Fruit fly (Drosophila melanogaster) whole organism, embryonic: ENCODE results near the gene CG42716.

ENCODE experiments used
- Adf1 ChIP-seq: fragments of 200-800 bp; sonication (Bioruptor generic); IDR thresholded peaks from 2 replicates; pipeline ENCODE4 v1.3.6; 2022; ENCODE audit warnings: missing biosample characterization, missing genetic modification characterization
- B-H2 ChIP-seq: fragments of 200-800 bp; sonication (Bioruptor generic); optimal IDR thresholded peaks from 2 replicates; lab custom pipeline; 2018; ENCODE audit warnings: missing biosample characterization, mild to moderate bottlenecking, missing genetic modification characterization
- CG10147 ChIP-seq: fragments of 200-800 bp; sonication (Bioruptor generic); optimal IDR thresholded peaks from 2 replicates; lab custom pipeline; 2019; ENCODE audit warnings: missing biosample characterization, mild to moderate bottlenecking, missing genetic modification characterization, moderate library complexity
- CG10431 ChIP-seq: fragments of 200-800 bp; sonication (Bioruptor generic); optimal IDR thresholded peaks from 3 replicates; lab custom pipeline; 2018; ENCODE audit warnings: missing biosample characterization, mild to moderate bottlenecking, missing genetic modification characterization
- CG10462 ChIP-seq: fragments of 200-800 bp; sonication (Bioruptor generic); optimal IDR thresholded peaks from 2 replicates; lab custom pipeline; 2016; ENCODE audit warnings: missing biosample characterization, missing genetic modification characterization
- CG11085 ChIP-seq: fragments of 200-800 bp; sonication (Bioruptor generic); IDR thresholded peaks from 2 replicates; pipeline ENCODE4 v1.3.6; 2022; ENCODE audit warnings: missing biosample characterization, missing genetic modification characterization
- CG11696 ChIP-seq: fragments of 200-800 bp; sonication (Bioruptor generic); IDR thresholded peaks from 2 replicates; pipeline ENCODE4 v1.3.6; 2022; ENCODE audit warnings: missing biosample characterization, missing genetic modification characterization
- CG13624 ChIP-seq: fragments of 200-800 bp; sonication (Bioruptor generic); optimal IDR thresholded peaks from 2 replicates; lab custom pipeline; 2016; ENCODE audit warnings: missing biosample characterization, missing genetic modification characterization
- CG17829 ChIP-seq: fragments of 200-800 bp; optimal IDR thresholded peaks from 2 replicates; lab custom pipeline; 2019; ENCODE audit warnings: missing biosample characterization, mild to moderate bottlenecking, missing genetic modification characterization, moderate library complexity
- CG2202 ChIP-seq: fragments of 200-800 bp; sonication (Bioruptor generic); optimal IDR thresholded peaks from 2 replicates; lab custom pipeline; 2018; ENCODE audit warnings: missing biosample characterization, mild to moderate bottlenecking, missing genetic modification characterization
- CG2875 ChIP-seq: fragments of 200-800 bp; sonication (Bioruptor generic); optimal IDR thresholded peaks from 2 replicates; lab custom pipeline; 2017; ENCODE audit warnings: missing biosample characterization, mild to moderate bottlenecking, missing genetic modification characterization, missing genetic modification reagents
- CG3407 ChIP-seq: fragments of 200-800 bp; sonication (Bioruptor generic); optimal IDR thresholded peaks from 2 replicates; lab custom pipeline; 2018; ENCODE audit warnings: missing biosample characterization, mild to moderate bottlenecking, missing genetic modification characterization
- CG6272 ChIP-seq: fragments of 200-800 bp; sonication (Bioruptor generic); IDR thresholded peaks from 2 replicates; pipeline ENCODE4 v1.3.6; 2022; ENCODE audit warnings: missing biosample characterization, missing genetic modification characterization
- CG7745 ChIP-seq: fragments of 200-800 bp; sonication (Bioruptor generic); optimal IDR thresholded peaks from 2 replicates; lab custom pipeline; 2018; ENCODE audit warnings: missing biosample characterization, mild to moderate bottlenecking, missing genetic modification characterization, moderate library complexity
- CG8359 ChIP-seq: fragments of 200-800 bp; sonication (Bioruptor generic); optimal IDR thresholded peaks from 2 replicates; lab custom pipeline; 2017; ENCODE audit warnings: missing biosample characterization, mild to moderate bottlenecking, missing genetic modification characterization, borderline replicate concordance
- CrebB ChIP-seq: fragments of 200-800 bp; sonication (Bioruptor generic); optimal IDR thresholded peaks from 3 replicates; lab custom pipeline; 2018; ENCODE audit warnings: missing biosample characterization, mild to moderate bottlenecking, missing genetic modification characterization
- Doc2 ChIP-seq: fragments of 200-800 bp; sonication (Bioruptor generic); IDR thresholded peaks from 2 replicates; pipeline ENCODE4 v1.3.6; 2022; ENCODE audit warnings: missing biosample characterization, missing genetic modification characterization
- Ets97D ChIP-seq: fragments of 200-800 bp; sonication (Bioruptor generic); optimal IDR thresholded peaks from 3 replicates; lab custom pipeline; 2016; ENCODE audit warnings: missing biosample characterization, missing genetic modification characterization
- H2.0 ChIP-seq: fragments of 200-800 bp; sonication (Bioruptor generic); IDR thresholded peaks from 2 replicates; pipeline ENCODE4 v1.3.6; 2022; ENCODE audit warnings: missing biosample characterization, missing genetic modification characterization
- HLH4C ChIP-seq: fragments of 200-800 bp; sonication (Bioruptor generic); IDR thresholded peaks from 3 replicates; pipeline ENCODE4 v1.3.6; 2022; ENCODE audit warnings: missing biosample characterization, missing genetic modification characterization; ENCODE audit not compliant: partially characterized antibody
- Hand ChIP-seq: fragments of 200-800 bp; sonication (Bioruptor generic); optimal IDR thresholded peaks from 2 replicates; lab custom pipeline; 2017; ENCODE audit warnings: mild to moderate bottlenecking, missing biosample characterization, missing genetic modification reagents, missing genetic modification characterization
- Hmx ChIP-seq: fragments of 200-800 bp; sonication (Bioruptor generic); optimal IDR thresholded peaks from 2 replicates; lab custom pipeline; 2016; ENCODE audit warnings: missing biosample characterization, missing genetic modification characterization
- Lpt ChIP-seq: fragments of >200 bp; optimal IDR thresholded peaks from 2 replicates; lab custom pipeline; 2018; ENCODE audit warnings: missing biosample characterization, missing genetic modification characterization
- MTF-1 ChIP-seq: fragments of 200-800 bp; sonication (Bioruptor generic); optimal IDR thresholded peaks from 2 replicates; lab custom pipeline; 2018; ENCODE audit warnings: missing biosample characterization, mild to moderate bottlenecking, missing genetic modification characterization, borderline replicate concordance
- NC2α ChIP-seq: fragments of 200-800 bp; sonication (Bioruptor generic); optimal IDR thresholded peaks from 2 replicates; lab custom pipeline; 2016; ENCODE audit warnings: missing biosample characterization, missing genetic modification characterization
- Nf-YB ChIP-seq: fragments of 200-800 bp; sonication (Bioruptor generic); optimal IDR thresholded peaks from 3 replicates; lab custom pipeline; 2019; ENCODE audit warnings: missing biosample characterization, mild to moderate bottlenecking, missing genetic modification characterization, moderate library complexity
- PHDP ChIP-seq: fragments of 200-800 bp; sonication (Bioruptor generic); optimal IDR thresholded peaks from 3 replicates; lab custom pipeline; 2018; ENCODE audit warnings: missing biosample characterization, mild to moderate bottlenecking, missing genetic modification characterization, moderate library complexity
- Rfx ChIP-seq: fragments of 200-800 bp; sonication (Bioruptor generic); IDR thresholded peaks from 2 replicates; pipeline ENCODE4 v1.3.6; 2022; ENCODE audit warnings: missing biosample characterization, missing genetic modification characterization
- Xrp1 ChIP-seq: fragments of 200-800 bp; sonication (Bioruptor generic); IDR thresholded peaks from 2 replicates; pipeline ENCODE4 v1.3.6; 2022; ENCODE audit warnings: missing biosample characterization, missing genetic modification characterization
- cad ChIP-seq: fragments of >200 bp; optimal IDR thresholded peaks from 2 replicates; lab custom pipeline; 2017; ENCODE audit warnings: missing biosample characterization, missing genetic modification characterization
- chm ChIP-seq: fragments of 200-800 bp; sonication (Bioruptor generic); IDR thresholded peaks from 2 replicates; pipeline ENCODE4 v1.3.6; 2022; ENCODE audit warnings: missing biosample characterization, missing genetic modification characterization
- dan ChIP-seq: fragments of 200-800 bp; sonication (Bioruptor generic); IDR thresholded peaks from 2 replicates; pipeline ENCODE4 v1.3.6; 2022; ENCODE audit warnings: missing biosample characterization, missing genetic modification characterization
- danr ChIP-seq: fragments of 200-800 bp; sonication (Bioruptor generic); IDR thresholded peaks from 2 replicates; pipeline ENCODE4 v1.3.6; 2022; ENCODE audit warnings: missing biosample characterization, missing genetic modification characterization
- dm ChIP-seq: fragments of 200-800 bp; sonication (Bioruptor generic); optimal IDR thresholded peaks from 3 replicates; lab custom pipeline; 2016; ENCODE audit warnings: missing biosample characterization, missing genetic modification characterization
- fd96Cb ChIP-seq: fragments of 200-800 bp; sonication (Bioruptor generic); optimal IDR thresholded peaks from 2 replicates; lab custom pipeline; 2018; ENCODE audit warnings: missing biosample characterization, mild to moderate bottlenecking, missing genetic modification characterization, moderate library complexity
- h ChIP-seq: fragments of >200 bp; optimal IDR thresholded peaks from 2 replicates; lab custom pipeline; 2017
- her ChIP-seq: fragments of 200-800 bp; sonication (Bioruptor generic); optimal IDR thresholded peaks from 2 replicates; lab custom pipeline; 2016; ENCODE audit warnings: missing biosample characterization, missing genetic modification characterization
- lab ChIP-seq: fragments of 200-800 bp; sonication (Bioruptor generic); optimal IDR thresholded peaks from 3 replicates; lab custom pipeline; 2017; ENCODE audit warnings: missing biosample characterization, missing genetic modification characterization, mild to moderate bottlenecking, moderate library complexity, missing genetic modification reagents
- lov ChIP-seq, 2 experiments: fragments of 200-800 bp in 1 of 2; fragments of >200 bp in 1 of 2; sonication (Bioruptor generic) in 1 of 2; IDR thresholded peaks in 1 of 2; optimal IDR thresholded peaks in 1 of 2; 2 replicates in 1 of 2; 3 replicates in 1 of 2; pipeline versions ENCODE4 v1.3.6 to Lab custom; 2017 to 2022; ENCODE audit warnings: missing biosample characterization in 1 of 2, missing genetic modification characterization in 1 of 2
- nau ChIP-seq: fragments of 200-800 bp; sonication (Bioruptor generic); optimal IDR thresholded peaks from 3 replicates; lab custom pipeline; 2017; ENCODE audit warnings: missing biosample characterization, mild to moderate bottlenecking, missing genetic modification characterization, missing genetic modification reagents
- p53 ChIP-seq: fragments of 200-800 bp; sonication (Bioruptor generic); optimal IDR thresholded peaks from 2 replicates; lab custom pipeline; 2016; ENCODE audit warnings: missing biosample characterization, missing genetic modification characterization
- peb ChIP-seq: fragments of 200-800 bp; sonication (Bioruptor generic); IDR thresholded peaks from 2 replicates; pipeline ENCODE4 v1.3.6; 2022; ENCODE audit warnings: missing biosample characterization, missing genetic modification characterization
- pita ChIP-seq: fragments of 200-800 bp; sonication (Bioruptor generic); optimal IDR thresholded peaks from 2 replicates; lab custom pipeline; 2017; ENCODE audit warnings: missing biosample characterization, mild to moderate bottlenecking, missing genetic modification characterization
- pum ChIP-seq: fragments of 200-800 bp; sonication (Bioruptor generic); optimal IDR thresholded peaks from 2 replicates; lab custom pipeline; 2016; ENCODE audit warnings: missing biosample characterization, missing genetic modification characterization
- scrt ChIP-seq: fragments of 200-800 bp; sonication (Bioruptor generic); optimal IDR thresholded peaks from 2 replicates; lab custom pipeline; 2018; ENCODE audit warnings: missing biosample characterization, mild to moderate bottlenecking, missing genetic modification characterization, moderate library complexity
- seq ChIP-seq: fragments of 200-800 bp; sonication (Bioruptor generic); IDR thresholded peaks from 2 replicates; pipeline ENCODE4 v1.3.6; 2022; ENCODE audit warnings: missing biosample characterization, missing genetic modification characterization
- so ChIP-seq: fragments of 200-800 bp; sonication (Bioruptor generic); IDR thresholded peaks from 3 replicates; pipeline ENCODE4 v1.3.6; 2022; ENCODE audit warnings: missing biosample characterization, missing genetic modification characterization
- stc ChIP-seq: fragments of 200-800 bp; sonication (Bioruptor generic); IDR thresholded peaks from 2 replicates; pipeline ENCODE4 v1.3.6; 2022; ENCODE audit warnings: missing biosample characterization, missing genetic modification characterization
- tll ChIP-seq, 2 experiments: fragments of 200-800 bp in 1 of 2; fragments of >200 bp in 1 of 2; sonication (Bioruptor generic) in 1 of 2; optimal IDR thresholded peaks; 2 replicates each; lab custom pipeline; 2017 to 2019; ENCODE audit warnings: missing biosample characterization in 2 of 2, missing genetic modification characterization in 2 of 2, mild to moderate bottlenecking in 1 of 2, moderate library complexity in 1 of 2
- z ChIP-seq: fragments of 200-800 bp; sonication (Bioruptor generic); IDR thresholded peaks from 3 replicates; pipeline ENCODE4 v1.3.6; 2022; ENCODE audit warnings: missing biosample characterization, missing genetic modification characterization

Gene CG42716

DNA sequence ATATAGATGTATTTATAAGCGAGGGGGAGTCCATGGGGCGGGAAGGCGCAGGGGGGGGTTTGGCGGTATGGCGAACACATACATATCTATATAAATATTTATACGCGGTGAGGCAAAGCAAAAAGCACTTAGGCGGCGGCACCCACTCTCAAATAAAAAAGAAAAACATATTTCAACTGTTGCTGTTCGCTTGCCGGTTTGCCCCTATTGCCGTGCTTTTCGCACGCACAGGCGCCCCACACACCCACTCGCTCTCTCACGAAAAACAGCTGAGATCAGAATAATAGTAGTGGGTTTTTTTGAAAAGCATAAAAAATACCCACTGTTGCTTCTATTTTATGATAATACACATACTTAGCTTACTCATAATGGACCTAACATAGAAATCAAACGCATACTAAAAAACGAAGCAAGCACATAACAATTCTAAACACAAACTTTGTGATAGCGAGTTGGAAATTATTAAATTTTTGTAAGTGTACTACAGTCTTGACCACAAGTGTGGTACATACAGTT lies 32.4 kb upstream of the CG42716 start (continued):
- TF ChIP-seq CG8359 (GFP tag; lab: Kevin White, UChicago) = no peak
- TF ChIP-seq CG10431 (GFP tag; lab: Kevin White, UChicago) = no peak
- peak; percentile 90 for TF ChIP-seq lab (GFP tag; lab: Kevin White, UChicago)
- TF ChIP-seq her (GFP tag; lab: Kevin White, UChicago) = peak; percentile 85
- TF ChIP-seq lov (optimal IDR thresholded peaks at IDR 0.05; lab: Kevin White, UChicago) = no peak
- no peak for TF ChIP-seq lov (GFP tag; IDR thresholded peaks at IDR 0.05; lab: Robert Waterston, UW)
- peak; percentile 83 for TF ChIP-seq Rfx (GFP tag; lab: Robert Waterston, UW)
- no peak for TF ChIP-seq Lpt
- no peak for TF ChIP-seq h (lab: Kevin White, UChicago)
- TF ChIP-seq so (GFP tag; lab: Robert Waterston, UW) = peak; percentile 69; the same call in 1 of the 3 replicates
- TF ChIP-seq CG2875 (GFP tag; lab: Kevin White, UChicago) = peak; percentile 27
- TF ChIP-seq PHDP (tag; lab: Kevin White, UChicago) = peak; percentile 87
- TF ChIP-seq Ets97D = peak; percentile 28
- TF ChIP-seq dan (GFP tag; lab: Robert Waterston, UW) = no peak
- no peak for TF ChIP-seq NC2α (GFP tag; lab: Kevin White, UChicago)
- TF ChIP-seq MTF-1 (GFP tag; lab: Kevin White, UChicago) = no peak
- TF ChIP-seq tll (GFP tag; optimal IDR thresholded peaks at IDR 0.05; lab: Kevin White, UChicago) = no peak
- TF ChIP-seq Hmx (GFP tag; lab: Kevin White, UChicago) = peak; percentile 67
- TF ChIP-seq CG3407 (GFP tag; lab: Kevin White, UChicago) = peak; percentile 27
- TF ChIP-seq Nf-YB = peak; percentile 63
- 0 out of 2 replicates have a peak, but pooled peaks have one; percentile 5 for TF ChIP-seq CG11085 (GFP tag; lab: Robert Waterston, UW)
- TF ChIP-seq chm = peak; percentile 32; the same call in 1 of the 2 replicates
- TF ChIP-seq scrt (GFP tag; lab: Kevin White, UChicago) = peak; percentile 87
- no peak for TF ChIP-seq HLH4C (GFP tag; lab: Robert Waterston, UW)
- no peak for TF ChIP-seq CG10462
- peak; percentile 60; the same call in 1 of the 2 replicates for TF ChIP-seq Adf1 (GFP tag; lab: Robert Waterston, UW)
- peak; percentile 72 for TF ChIP-seq CrebB
- TF ChIP-seq CG6272 = no peak
- TF ChIP-seq dm (GFP tag; lab: Kevin White, UChicago) = peak; percentile 28
- peak; percentile 62 for TF ChIP-seq seq (GFP tag; lab: Robert Waterston, UW)
- TF ChIP-seq CG10147 = peak; percentile 74
- TF ChIP-seq cad (GFP tag; lab: Kevin White, UChicago) = no peak
- peak; percentile 87 for TF ChIP-seq CG13624 (GFP tag; lab: Kevin White, UChicago)
- TF ChIP-seq CG2202 = no peak
- peak; percentile 63 for TF ChIP-seq pum (GFP tag; lab: Kevin White, UChicago)
- no peak for TF ChIP-seq pita (GFP tag; lab: Kevin White, UChicago)
- TF ChIP-seq p53 = no peak
- TF ChIP-seq H2.0 (GFP tag; lab: Robert Waterston, UW) = peak; percentile 51
- peak; percentile 61; the same call in 1 of the 2 replicates for TF ChIP-seq danr
- TF ChIP-seq CG7745 (tag; lab: Kevin White, UChicago) = no peak
- TF ChIP-seq Doc2 (GFP tag; lab: Robert Waterston, UW) = no peak
- peak; percentile 58 for TF ChIP-seq nau (GFP tag; lab: Kevin White, UChicago)
- peak; percentile 59 for TF ChIP-seq CG17829 (tag; lab: Kevin White, UChicago)
- TF ChIP-seq CG11696 (GFP tag; lab: Robert Waterston, UW) = peak; percentile 91
- no peak; the same call in 1 of the 2 replicates for TF ChIP-seq peb (GFP tag; lab: Robert Waterston, UW)
- TF ChIP-seq Hand (GFP tag; lab: Kevin White, UChicago) = peak; percentile 91
- peak; percentile 55 for TF ChIP-seq fd96Cb (tag; lab: Kevin White, UChicago)
- TF ChIP-seq stc (GFP tag; lab: Robert Waterston, UW) = peak; percentile 66
- peak; percentile 46; the same call in 1 of the 2 replicates for TF ChIP-seq Xrp1 (GFP tag; lab: Robert Waterston, UW)
- TF ChIP-seq z (GFP tag; lab: Robert Waterston, UW) = no peak
- peak; percentile 89 for TF ChIP-seq B-H2 (GFP tag; lab: Kevin White, UChicago)
